Worm (Caenorhabditis elegans) whole organism, midembryonic: Measurements from ENCODE around the gene T26H5.11.

Experiments
- T22C8.4 ChIP-seq: fragments of 200-800 bp; sonication (Bioruptor generic); IDR thresholded peaks from 2 replicates; pipeline ENCODE4 v1.3.6; 2022; ENCODE audit warnings: missing genetic modification characterization, missing compliant biosample characterization
- cog-1 ChIP-seq: sonication (generic microtip); optimal IDR thresholded peaks from 2 replicates; lab custom pipeline; 2016; ENCODE audit warnings: missing genetic modification characterization, missing compliant biosample characterization
- flt-1 ChIP-seq: fragments of 200-800 bp; sonication (Bioruptor generic); IDR thresholded peaks from 2 replicates; pipeline ENCODE4 v1.3.6; 2022; ENCODE audit warnings: missing genetic modification characterization, missing compliant biosample characterization
- klf-2 ChIP-seq: fragments of 200-800 bp; sonication (Bioruptor generic); conservative IDR thresholded peaks from 2 replicates; pipeline ENCODE4 v1.3.6; 2022; ENCODE audit warnings: missing genetic modification reagents, missing genetic modification characterization, missing compliant biosample characterization
- ref-1 ChIP-seq: fragments of 200-800 bp; sonication (Bioruptor generic); conservative IDR thresholded peaks from 2 replicates; pipeline ENCODE4 v1.3.6; 2022; ENCODE audit warnings: missing genetic modification reagents, missing genetic modification characterization, missing compliant biosample characterization
- tab-1 ChIP-seq: fragments of 200-800 bp; sonication (Bioruptor generic); IDR thresholded peaks from 2 replicates; pipeline ENCODE4 v1.3.6; 2022; ENCODE audit warnings: missing genetic modification characterization, missing compliant biosample characterization
- ztf-29 ChIP-seq: fragments of 200-800 bp; sonication (Bioruptor generic); IDR thresholded peaks from 2 replicates; pipeline ENCODE4 v1.3.6; 2022; ENCODE audit warnings: missing genetic modification reagents, missing genetic modification characterization, missing compliant biosample characterization

- TF ChIP-seq cog-1 (no peak), T22C8.4 (GFP tag; lab: Robert Waterston, UW) (no peak), klf-2 (GFP tag; lab: Robert Waterston, UW) (no peak), flt-1 (GFP tag; lab: Robert Waterston, UW) (no peak), ztf-29 (no peak), ref-1 (GFP tag; lab: Robert Waterston, UW) (no peak), tab-1 (no peak)
Measured at ce11 chrV:15395347-15395746, 48.7 kb downstream of the T26H5.11 start, which contains the start of gene cyb-3.
